Fruit fly (Drosophila melanogaster): Measurements from ENCODE around the gene CG14787.

The CG14787 gene

dm6 chrX:1461544-1461943 is at the start of gene CG14787:
Gene CG14787 (minus strand): TSS chrX:1461676.
- TF ChIP-seq D1 (tag; optimal IDR thresholded peaks at IDR 0.05): no peak
- TF ChIP-seq CG4496 (GFP tag; IDR thresholded peaks at IDR 0.05): peak; percentile 52; the same call in 1 of the 3 replicates
- TF ChIP-seq CG15710 (tag; optimal IDR thresholded peaks at IDR 0.05): no peak
- no peak for TF ChIP-seq CG8301 (tag; optimal IDR thresholded peaks at IDR 0.05)
- TF ChIP-seq Pif1A (GFP tag; optimal IDR thresholded peaks at IDR 0.05): no peak
- TF ChIP-seq Snoo (tag; optimal IDR thresholded peaks at IDR 0.05): no peak
- TF ChIP-seq CG8159 (tag; optimal IDR thresholded peaks at IDR 0.05): no peak
- TF ChIP-seq gl (tag; optimal IDR thresholded peaks at IDR 0.05): peak; percentile 31
- no peak for TF ChIP-seq Pif1B (GFP tag; optimal IDR thresholded peaks at IDR 0.05)
- no peak for TF ChIP-seq CG17806 (tag; optimal IDR thresholded peaks at IDR 0.05)

dm6 chrX:1508241-1508823 is 46.9 kb upstream of the CG14787 start:
- TF ChIP-seq CG13204 (GFP tag; optimal IDR thresholded peaks at IDR 0.05) (no peak), CG12605 (GFP tag; IDR thresholded peaks at IDR 0.05) (peak; percentile 67; the same call in 1 of the 2 replicates)

DNA sequence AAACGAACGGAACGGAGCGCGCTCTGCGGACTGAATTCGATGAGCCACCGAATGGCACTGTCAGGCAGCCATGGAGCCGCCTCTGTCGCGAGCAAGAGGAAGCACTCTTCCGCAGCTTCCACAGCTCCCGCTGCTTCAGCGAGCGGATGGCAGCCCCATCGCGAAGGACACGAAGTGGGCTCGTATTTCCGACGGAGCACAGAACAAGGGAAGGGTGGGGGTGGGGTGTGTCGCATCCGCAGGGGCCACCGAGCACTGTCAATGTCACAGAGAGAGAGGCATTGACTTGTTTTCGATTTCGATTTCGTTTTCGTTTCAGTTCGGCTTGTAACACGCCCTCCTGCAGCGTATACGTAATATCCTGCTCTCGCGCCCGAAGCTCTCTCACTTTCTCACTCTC is 46.3 kb upstream of the CG14787 start, which contains the start of gene Nmdar2:
Gene Nmdar2 (minus strand): TSS at position 59 of the 400 bp plus-strand sequence.
- TF ChIP-seq CG13204 (GFP tag; optimal IDR thresholded peaks at IDR 0.05) (no peak), D1 (tag; optimal IDR thresholded peaks at IDR 0.05) (no peak), fd96Ca (GFP tag; IDR thresholded peaks at IDR 0.05) (no peak), CG4496 (GFP tag; IDR thresholded peaks at IDR 0.05) (no peak), Pif1B (GFP tag; optimal IDR thresholded peaks at IDR 0.05) (no peak), CG8301 (tag; optimal IDR thresholded peaks at IDR 0.05) (no peak), CG15710 (tag; optimal IDR thresholded peaks at IDR 0.05) (no peak), Ets98B (GFP tag; IDR thresholded peaks at IDR 0.05) (no peak), CG12605 (GFP tag; IDR thresholded peaks at IDR 0.05) (no peak), CG14655 (GFP tag; optimal IDR thresholded peaks at IDR 0.05) (no peak)

- TF ChIP-seq CG32121 (GFP tag; IDR thresholded peaks at IDR 0.05) (no peak), CG8301 (tag; optimal IDR thresholded peaks at IDR 0.05) (peak; percentile 16), CG4496 (GFP tag; IDR thresholded peaks at IDR 0.05) (peak; percentile 69), CG15710 (tag; optimal IDR thresholded peaks at IDR 0.05) (peak; percentile 38), Pif1B (GFP tag; optimal IDR thresholded peaks at IDR 0.05) (no peak), CG9948 (tag; optimal IDR thresholded peaks at IDR 0.05) (peak; percentile 21), Ets98B (GFP tag; IDR thresholded peaks at IDR 0.05) (peak; percentile 40; the same call in 1 of the 2 replicates), rn (GFP tag; IDR thresholded peaks at IDR 0.05) (no peak), Pif1A (GFP tag; optimal IDR thresholded peaks at IDR 0.05) (peak; percentile 30), CG34367 (tag; optimal IDR thresholded peaks at IDR 0.05) (peak; percentile 44), CG12605 (GFP tag; IDR thresholded peaks at IDR 0.05) (peak; percentile 46), CG8159 (tag; optimal IDR thresholded peaks at IDR 0.05) (peak; percentile 43), Snoo (tag; optimal IDR thresholded peaks at IDR 0.05) (peak; percentile 77), CG13204 (GFP tag; optimal IDR thresholded peaks at IDR 0.05) (peak; percentile 41), gl (tag; optimal IDR thresholded peaks at IDR 0.05) (peak; percentile 41), CG17806 (tag; optimal IDR thresholded peaks at IDR 0.05) (no peak), fd96Ca (GFP tag; IDR thresholded peaks at IDR 0.05) (peak; percentile 51; the same call in 1 of the 3 replicates), CG14655 (GFP tag; optimal IDR thresholded peaks at IDR 0.05) (no peak), CG10348 (GFP tag; IDR thresholded peaks at IDR 0.05) (no peak), D1 (tag; optimal IDR thresholded peaks at IDR 0.05) (no peak)
These were observed 21.5 kb upstream of the CG14787 start, which contains the start of the genes sta and inc for dm6 chrX:1482840-1483518. Gene sta (minus strand): TSS chrX:1483413. Gene inc (plus strand): TSS chrX:1483479.

DNA sequence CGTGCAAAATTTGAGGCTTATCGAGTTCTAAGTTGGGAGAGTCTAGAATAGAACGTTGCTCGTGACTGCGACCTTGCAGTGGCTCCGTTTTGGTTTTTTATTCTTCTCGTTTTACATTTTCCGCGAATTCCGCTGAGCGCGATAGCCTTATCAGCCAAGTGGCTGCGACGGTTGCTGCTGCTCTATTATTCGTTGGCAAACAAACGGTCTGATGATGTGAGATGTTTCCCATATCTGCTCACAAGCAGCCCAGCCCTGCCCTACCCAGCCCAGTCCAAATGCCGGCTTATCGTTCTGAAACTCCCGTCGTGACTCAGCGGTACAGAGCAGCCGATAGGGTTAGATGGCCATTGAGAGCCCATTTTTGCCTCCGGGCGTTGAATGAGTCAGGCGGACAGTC is 18.9 kb upstream of the CG14787 start:
- no peak for TF ChIP-seq CG9948 (tag; optimal IDR thresholded peaks at IDR 0.05)
- no peak for TF ChIP-seq CG8159 (tag; optimal IDR thresholded peaks at IDR 0.05)
- no peak for TF ChIP-seq CG32121 (GFP tag; IDR thresholded peaks at IDR 0.05)
- TF ChIP-seq gl (tag; optimal IDR thresholded peaks at IDR 0.05): no peak
- no peak for TF ChIP-seq CG13204 (GFP tag; optimal IDR thresholded peaks at IDR 0.05)
- TF ChIP-seq CG8301 (tag; optimal IDR thresholded peaks at IDR 0.05): no peak
- TF ChIP-seq CG12605 (GFP tag; IDR thresholded peaks at IDR 0.05): no peak
- TF ChIP-seq Snoo (tag; optimal IDR thresholded peaks at IDR 0.05): no peak
- TF ChIP-seq Pif1A (GFP tag; optimal IDR thresholded peaks at IDR 0.05): no peak
- TF ChIP-seq CG10348 (GFP tag; IDR thresholded peaks at IDR 0.05): no peak
- TF ChIP-seq Pif1B (GFP tag; optimal IDR thresholded peaks at IDR 0.05): no peak
- TF ChIP-seq CG17806 (tag; optimal IDR thresholded peaks at IDR 0.05): no peak
- TF ChIP-seq D1 (tag; optimal IDR thresholded peaks at IDR 0.05): no peak
- TF ChIP-seq CG15710 (tag; optimal IDR thresholded peaks at IDR 0.05): no peak
- no peak for TF ChIP-seq CG4496 (GFP tag; IDR thresholded peaks at IDR 0.05)
- TF ChIP-seq fd96Ca (GFP tag; IDR thresholded peaks at IDR 0.05): no peak
- TF ChIP-seq CG14655 (GFP tag; optimal IDR thresholded peaks at IDR 0.05): no peak
- TF ChIP-seq Ets98B (GFP tag; IDR thresholded peaks at IDR 0.05): no peak
- TF ChIP-seq CG34367 (tag; optimal IDR thresholded peaks at IDR 0.05): no peak

Measured in whole organism, pupa.